Fruit fly (Drosophila melanogaster) whole organism, embryonic: ENCODE data around the gene CG17344.

Experiments
- B-H2 ChIP-seq: fragments of 200-800 bp; sonication (Bioruptor generic); optimal IDR thresholded peaks from 2 replicates; lab custom pipeline; 2018; ENCODE audit warnings: missing biosample characterization, mild to moderate bottlenecking, missing genetic modification characterization
- BEAF-32 ChIP-seq: fragments of 200-800 bp; sonication (Bioruptor generic); optimal IDR thresholded peaks from 3 replicates; lab custom pipeline; 2017; ENCODE audit warnings: missing biosample characterization, missing genetic modification characterization, mild to moderate bottlenecking, moderate library complexity, missing genetic modification reagents
- CG13296 ChIP-seq: fragments of 200-800 bp; sonication (Bioruptor generic); optimal IDR thresholded peaks from 3 replicates; lab custom pipeline; 2018; ENCODE audit warnings: missing biosample characterization, mild to moderate bottlenecking, missing genetic modification characterization
- CG15601 ChIP-seq: fragments of 200-800 bp; sonication (Bioruptor generic); optimal IDR thresholded peaks from 3 replicates; lab custom pipeline; 2019; ENCODE audit warnings: missing biosample characterization, mild to moderate bottlenecking, missing genetic modification characterization, moderate library complexity
- CG17186 ChIP-seq: fragments of 200-800 bp; sonication (Bioruptor generic); optimal IDR thresholded peaks from 3 replicates; lab custom pipeline; 2017; ENCODE audit warnings: missing biosample characterization, missing genetic modification reagents, missing genetic modification characterization
- CG18619 ChIP-seq: fragments of 200-800 bp; sonication (Bioruptor generic); optimal IDR thresholded peaks from 3 replicates; lab custom pipeline; 2017; ENCODE audit warnings: missing biosample characterization, mild to moderate bottlenecking, missing genetic modification characterization
- CG3065 ChIP-seq: fragments of 200-800 bp; sonication (Bioruptor generic); optimal IDR thresholded peaks from 2 replicates; lab custom pipeline; 2016; ENCODE audit warnings: missing biosample characterization, missing genetic modification characterization
- CG31224 ChIP-seq: fragments of 200-800 bp; sonication (Bioruptor generic); IDR thresholded peaks from 2 replicates; pipeline ENCODE4 v1.3.6; 2022; ENCODE audit warnings: missing biosample characterization, missing genetic modification characterization
- CG4328 ChIP-seq: fragments of 200-800 bp; sonication (Bioruptor generic); optimal IDR thresholded peaks from 3 replicates; lab custom pipeline; 2017; ENCODE audit warnings: missing biosample characterization, missing genetic modification reagents, missing genetic modification characterization
- CG43689 ChIP-seq: fragments of 200-800 bp; sonication (Bioruptor generic); IDR thresholded peaks from 2 replicates; pipeline ENCODE4 v1.3.6; 2022; ENCODE audit warnings: missing biosample characterization, missing genetic modification characterization
- CG4707 ChIP-seq: fragments of 200-800 bp; sonication (Bioruptor generic); optimal IDR thresholded peaks from 2 replicates; lab custom pipeline; 2018; ENCODE audit warnings: missing biosample characterization, mild to moderate bottlenecking, missing genetic modification characterization, moderate library complexity
- CG4854 ChIP-seq: fragments of 200-800 bp; sonication (Bioruptor generic); optimal IDR thresholded peaks from 2 replicates; lab custom pipeline; 2016; ENCODE audit warnings: missing biosample characterization, missing genetic modification characterization, inconsistent platforms
- CG6791 ChIP-seq: fragments of 200-800 bp; sonication (Bioruptor generic); IDR thresholded peaks from 3 replicates; pipeline ENCODE4 v1.3.6; 2022; ENCODE audit warnings: missing biosample characterization, missing genetic modification characterization; ENCODE audit not compliant: partially characterized antibody
- CG7987 ChIP-seq: fragments of 200-800 bp; sonication (Bioruptor generic); optimal IDR thresholded peaks from 2 replicates; lab custom pipeline; 2018; ENCODE audit warnings: missing biosample characterization, mild to moderate bottlenecking, missing genetic modification characterization, moderate library complexity
- CG9727 ChIP-seq: fragments of 200-800 bp; sonication (Bioruptor generic); optimal IDR thresholded peaks from 3 replicates; lab custom pipeline; 2017; ENCODE audit warnings: missing biosample characterization, mild to moderate bottlenecking, missing genetic modification characterization
- CG9932 ChIP-seq: fragments of 200-800 bp; sonication (Bioruptor generic); IDR thresholded peaks from 2 replicates; pipeline ENCODE4 v1.3.6; 2022; ENCODE audit warnings: missing biosample characterization, missing genetic modification characterization
- CoRest ChIP-seq: fragments of 200-800 bp; sonication (Bioruptor generic); optimal IDR thresholded peaks from 3 replicates; lab custom pipeline; 2018; ENCODE audit warnings: missing biosample characterization, mild to moderate bottlenecking, missing genetic modification characterization, moderate library complexity
- CrebB ChIP-seq: fragments of 200-800 bp; sonication (Bioruptor generic); optimal IDR thresholded peaks from 3 replicates; lab custom pipeline; 2018; ENCODE audit warnings: missing biosample characterization, mild to moderate bottlenecking, missing genetic modification characterization
- E2f2 ChIP-seq: fragments of 200-800 bp; sonication (Bioruptor generic); IDR thresholded peaks from 2 replicates; pipeline ENCODE4 v1.3.6; 2022; ENCODE audit warnings: missing biosample characterization, missing genetic modification characterization
- Ets65A ChIP-seq: fragments of 200-800 bp; sonication (Bioruptor generic); peaks from one replicate; lab custom pipeline; 2016; ENCODE audit warnings: missing biosample characterization, missing genetic modification characterization
- Gug ChIP-seq: fragments of 200-800 bp; sonication (Bioruptor generic); IDR thresholded peaks from 4 replicates; pipeline ENCODE4 v1.3.6; 2022; ENCODE audit warnings: missing biosample characterization, missing genetic modification characterization
- HLH4C ChIP-seq: fragments of 200-800 bp; sonication (Bioruptor generic); IDR thresholded peaks from 3 replicates; pipeline ENCODE4 v1.3.6; 2022; ENCODE audit warnings: missing biosample characterization, missing genetic modification characterization; ENCODE audit not compliant: partially characterized antibody
- Lhr ChIP-seq: fragments of 200-800 bp; sonication (Bioruptor generic); optimal IDR thresholded peaks from 3 replicates; lab custom pipeline; 2017; ENCODE audit warnings: mild to moderate bottlenecking, missing biosample characterization, missing genetic modification reagents, missing genetic modification characterization
- MBD-R2 ChIP-seq: fragments of 200-800 bp; sonication (Bioruptor generic); IDR thresholded peaks from 2 replicates; pipeline ENCODE4 v1.3.6; 2022; ENCODE audit warnings: missing biosample characterization, missing genetic modification characterization
- Med ChIP-seq: fragments of 200-800 bp; sonication (Bioruptor generic); peaks from one replicate; lab custom pipeline; 2016; ENCODE audit warnings: missing biosample characterization, missing genetic modification characterization, mild to moderate bottlenecking, inconsistent platforms, moderate library complexity
- Myb ChIP-seq: fragments of 200-800 bp; sonication (Bioruptor generic); optimal IDR thresholded peaks from 2 replicates; lab custom pipeline; 2016; ENCODE audit warnings: missing biosample characterization, missing genetic modification characterization
- NC2β ChIP-seq: fragments of 200-800 bp; sonication (Bioruptor generic); optimal IDR thresholded peaks from 2 replicates; lab custom pipeline; 2016; ENCODE audit warnings: missing biosample characterization, missing genetic modification characterization
- Opbp ChIP-seq: fragments of 200-800 bp; sonication (Bioruptor generic); IDR thresholded peaks from 3 replicates; pipeline ENCODE4 v1.3.6; 2022; ENCODE audit warnings: missing biosample characterization, missing genetic modification characterization; ENCODE audit not compliant: partially characterized antibody
- al ChIP-seq: fragments of 200-800 bp; sonication (Bioruptor generic); IDR thresholded peaks from 2 replicates; pipeline ENCODE4 v1.3.6; 2022; ENCODE audit warnings: missing biosample characterization, missing genetic modification characterization
- aop ChIP-seq: fragments of 200-800 bp; sonication (Bioruptor generic); IDR thresholded peaks from 2 replicates; pipeline ENCODE4 v1.3.6; 2022; ENCODE audit warnings: missing biosample characterization, missing genetic modification characterization
- ap ChIP-seq: fragments of 200-800 bp; sonication (Bioruptor generic); IDR thresholded peaks from 2 replicates; pipeline ENCODE4 v1.3.6; 2022; ENCODE audit warnings: missing biosample characterization, missing genetic modification characterization
- bigmax ChIP-seq: fragments of 200-800 bp; sonication (Bioruptor generic); optimal IDR thresholded peaks from 2 replicates; lab custom pipeline; 2018; ENCODE audit warnings: missing biosample characterization, mild to moderate bottlenecking, missing genetic modification characterization
- chinmo ChIP-seq: fragments of 200-800 bp; sonication (Bioruptor generic); IDR thresholded peaks from 4 replicates; pipeline ENCODE4 v1.3.6; 2022; ENCODE audit warnings: missing biosample characterization, missing genetic modification characterization; ENCODE audit not compliant: partially characterized antibody
- crc ChIP-seq: fragments of 200-800 bp; sonication (Bioruptor generic); optimal IDR thresholded peaks from 2 replicates; lab custom pipeline; 2016; ENCODE audit warnings: missing biosample characterization, missing genetic modification characterization
- croc ChIP-seq: fragments of 200-800 bp; sonication (Bioruptor generic); conservative IDR thresholded peaks from 3 replicates; pipeline ENCODE4 v1.3.6; 2022; ENCODE audit warnings: missing biosample characterization, missing genetic modification characterization
- emc ChIP-seq: fragments of 200-800 bp; sonication (Bioruptor generic); optimal IDR thresholded peaks from 2 replicates; lab custom pipeline; 2016; ENCODE audit warnings: missing biosample characterization, missing genetic modification characterization
- exex ChIP-seq: fragments of 200-800 bp; sonication (Bioruptor generic); optimal IDR thresholded peaks from 4 replicates; lab custom pipeline; 2018; ENCODE audit warnings: missing biosample characterization, mild to moderate bottlenecking, missing genetic modification characterization, moderate library complexity
- fd96Cb ChIP-seq: fragments of 200-800 bp; sonication (Bioruptor generic); optimal IDR thresholded peaks from 2 replicates; lab custom pipeline; 2018; ENCODE audit warnings: missing biosample characterization, mild to moderate bottlenecking, missing genetic modification characterization, moderate library complexity
- fru ChIP-seq: fragments of >200 bp; optimal IDR thresholded peaks from 2 replicates; lab custom pipeline; 2017
- gem ChIP-seq: fragments of 200-800 bp; sonication (Bioruptor generic); optimal IDR thresholded peaks from 2 replicates; lab custom pipeline; 2019; ENCODE audit warnings: missing biosample characterization, mild to moderate bottlenecking, missing genetic modification characterization, moderate library complexity
- gro ChIP-seq: fragments of 200-800 bp; sonication (Bioruptor generic); optimal IDR thresholded peaks from 2 replicates; lab custom pipeline; 2016; ENCODE audit warnings: missing biosample characterization, missing genetic modification characterization
- mam ChIP-seq: fragments of 200-800 bp; sonication (Bioruptor generic); optimal IDR thresholded peaks from 3 replicates; lab custom pipeline; 2016; ENCODE audit warnings: missing biosample characterization, missing genetic modification characterization
- peb ChIP-seq: fragments of 200-800 bp; sonication (Bioruptor generic); IDR thresholded peaks from 2 replicates; pipeline ENCODE4 v1.3.6; 2022; ENCODE audit warnings: missing biosample characterization, missing genetic modification characterization
- sens ChIP-seq: fragments of 200-800 bp; sonication (Bioruptor generic); peaks from one replicate; lab custom pipeline; 2016; ENCODE audit warnings: missing biosample characterization, missing genetic modification characterization
- sima ChIP-seq: fragments of 200-800 bp; sonication (Bioruptor generic); optimal IDR thresholded peaks from 2 replicates; lab custom pipeline; 2016; ENCODE audit warnings: missing biosample characterization, missing genetic modification characterization
- sna ChIP-seq: fragments of 200-800 bp; sonication (Bioruptor generic); IDR thresholded peaks from 2 replicates; pipeline ENCODE4 v1.3.6; 2022; ENCODE audit warnings: missing biosample characterization, missing genetic modification characterization; ENCODE audit not compliant: partially characterized antibody
- stwl ChIP-seq: fragments of 200-800 bp; sonication (Bioruptor generic); optimal IDR thresholded peaks from 3 replicates; lab custom pipeline; 2018; ENCODE audit warnings: missing biosample characterization, mild to moderate bottlenecking, missing genetic modification characterization, moderate library complexity
- tio ChIP-seq: fragments of 200-800 bp; sonication (Bioruptor generic); optimal IDR thresholded peaks from 2 replicates; lab custom pipeline; 2017; ENCODE audit warnings: missing biosample characterization, missing genetic modification characterization, inconsistent platforms
- tna ChIP-seq: fragments of 200-800 bp; sonication (Bioruptor generic); IDR thresholded peaks from 2 replicates; pipeline ENCODE4 v1.3.6; 2022; ENCODE audit warnings: missing biosample characterization, missing genetic modification characterization; ENCODE audit not compliant: partially characterized antibody
- trem ChIP-seq: fragments of 200-800 bp; optimal IDR thresholded peaks from 3 replicates; lab custom pipeline; 2019; ENCODE audit warnings: missing biosample characterization, mild to moderate bottlenecking, missing genetic modification characterization, moderate library complexity
- usp ChIP-seq: fragments of >200 bp; optimal IDR thresholded peaks from 2 replicates; lab custom pipeline; 2017; ENCODE audit warnings: missing biosample characterization, missing genetic modification characterization

CG17344 gene

dm6 chr2L:19063090-19063692 lies 38.7 kb upstream of the CG17344 start, which contains the start of gene Dus4 (continued):
- no peak for TF ChIP-seq al (GFP tag; lab: Robert Waterston, UW)
- no peak for TF ChIP-seq CG4854 (GFP tag; lab: Kevin White, UChicago)
- TF ChIP-seq croc, result no peak
- no peak for TF ChIP-seq trem (tag; lab: Kevin White, UChicago)
- no peak for TF ChIP-seq CoRest (tag; lab: Kevin White, UChicago)
- TF ChIP-seq CG43689 (GFP tag; lab: Robert Waterston, UW), result no peak
- peak; percentile 9 for TF ChIP-seq Med (GFP tag; lab: Kevin White, UChicago)
- peak; percentile 97 for TF ChIP-seq chinmo
- TF ChIP-seq CG6791 (GFP tag; lab: Robert Waterston, UW), result peak; percentile 92
- no peak for TF ChIP-seq gro (GFP tag; lab: Kevin White, UChicago)
- peak; percentile 84 for TF ChIP-seq sna (GFP tag; lab: Robert Waterston, UW)
- no peak for TF ChIP-seq CG13296 (GFP tag; lab: Kevin White, UChicago)
- TF ChIP-seq fru (lab: Kevin White, UChicago), result no peak
- peak; percentile 79 for TF ChIP-seq Myb
- no peak for TF ChIP-seq fd96Cb (tag; lab: Kevin White, UChicago)
- TF ChIP-seq tna (GFP tag; lab: Robert Waterston, UW), result peak; percentile 97
- no peak for TF ChIP-seq sens
- no peak for TF ChIP-seq CrebB (tag; lab: Kevin White, UChicago)
- no peak for TF ChIP-seq Lhr (GFP tag; lab: Kevin White, UChicago)
- no peak for TF ChIP-seq B-H2 (GFP tag; lab: Kevin White, UChicago)
- no peak for TF ChIP-seq usp (GFP tag; lab: Kevin White, UChicago)
- TF ChIP-seq Opbp (GFP tag; lab: Robert Waterston, UW), result peak; percentile 93; the same call in 2 of the 3 replicates
- TF ChIP-seq CG3065 (GFP tag; lab: Kevin White, UChicago), result no peak
- TF ChIP-seq CG9727 (GFP tag; lab: Kevin White, UChicago), result no peak
- no peak for TF ChIP-seq NC2β
- TF ChIP-seq CG4328 (GFP tag; lab: Kevin White, UChicago), result no peak
- no peak for TF ChIP-seq CG17186
- TF ChIP-seq HLH4C (GFP tag; lab: Robert Waterston, UW), result peak; percentile 97
- no peak for TF ChIP-seq gem
- peak; percentile 40; the same call in 1 of the 2 replicates for TF ChIP-seq MBD-R2
- TF ChIP-seq CG31224 (GFP tag; lab: Robert Waterston, UW), result no peak
- TF ChIP-seq emc (GFP tag; lab: Kevin White, UChicago), result no peak
- TF ChIP-seq mam, result no peak
- TF ChIP-seq CG9932 (GFP tag; lab: Robert Waterston, UW), result no peak
- TF ChIP-seq sima (GFP tag; lab: Kevin White, UChicago), result no peak
- no peak for TF ChIP-seq aop
- no peak for TF ChIP-seq tio
- TF ChIP-seq CG18619 (GFP tag; lab: Kevin White, UChicago), result no peak
- TF ChIP-seq CG7987 (GFP tag; lab: Kevin White, UChicago), result no peak
- no peak for TF ChIP-seq ap
- TF ChIP-seq crc (GFP tag; lab: Kevin White, UChicago), result no peak
- no peak for TF ChIP-seq Gug
- TF ChIP-seq exex (tag; lab: Kevin White, UChicago), result no peak
- TF ChIP-seq E2f2 (GFP tag; lab: Robert Waterston, UW), result peak; percentile 57
- no peak for TF ChIP-seq peb (GFP tag; lab: Robert Waterston, UW)
- peak; percentile 64 for TF ChIP-seq BEAF-32
- no peak for TF ChIP-seq CG15601
- no peak for TF ChIP-seq Ets65A (GFP tag; lab: Kevin White, UChicago)
- TF ChIP-seq bigmax (GFP tag; lab: Kevin White, UChicago), result no peak
- TF ChIP-seq CG4707 (GFP tag; lab: Kevin White, UChicago), result no peak
- peak; percentile 54 for TF ChIP-seq stwl
